Fruit fly (Drosophila melanogaster): ENCODE measurements around the gene yellow-h.
A peak's percentile ranks its signal among the peaks of the same experiment; 100 is the strongest.

The yellow-h gene

dm6 chr4:181639-182038 lies 46.1 kb upstream of the yellow-h start (continued):
- peak; percentile 5 for TF ChIP-seq MESR4 (GFP tag; optimal IDR thresholded peaks at IDR 0.05)
- TF ChIP-seq run (tag; optimal IDR thresholded peaks at IDR 0.05) = no peak
- no peak for TF ChIP-seq CG16813 (GFP tag; IDR thresholded peaks at IDR 0.05; ENCODE audit: partially characterized antibody)
- no peak for TF ChIP-seq da (GFP tag; optimal IDR thresholded peaks at IDR 0.05)
- no peak for TF ChIP-seq CG6272 (GFP tag; IDR thresholded peaks at IDR 0.05)
- no peak for TF ChIP-seq esg (GFP tag; conservative IDR thresholded peaks at IDR 0.05)
- no peak for TF ChIP-seq Lim3 (GFP tag; IDR thresholded peaks at IDR 0.05)
- TF ChIP-seq D (optimal IDR thresholded peaks at IDR 0.05) = no peak
- TF ChIP-seq D (GFP tag; optimal IDR thresholded peaks at IDR 0.05) = no peak
- TF ChIP-seq YL-1 (GFP tag; optimal IDR thresholded peaks at IDR 0.05) = no peak
- no peak for TF ChIP-seq MBD-R2 (GFP tag; IDR thresholded peaks at IDR 0.05)
- no peak for TF ChIP-seq jigr1 (GFP tag; IDR thresholded peaks at IDR 0.05)
- TF ChIP-seq vnd (GFP tag; IDR thresholded peaks at IDR 0.05; ENCODE audit: partially characterized antibody) = no peak
- TF ChIP-seq MTF-1 (GFP tag; optimal IDR thresholded peaks at IDR 0.05; ENCODE audit: borderline replicate concordance) = no peak
- no peak for TF ChIP-seq CG12299 (tag; optimal IDR thresholded peaks at IDR 0.05)
- TF ChIP-seq tna (GFP tag; IDR thresholded peaks at IDR 0.05; ENCODE audit: partially characterized antibody) = no peak
- no peak for TF ChIP-seq Eip74EF (GFP tag; optimal IDR thresholded peaks at IDR 0.05)
- no peak for TF ChIP-seq CG17328 (GFP tag; IDR thresholded peaks at IDR 0.05)
- peak; percentile 88 for TF ChIP-seq CG30020 (tag; optimal IDR thresholded peaks at IDR 0.05)
- no peak for TF ChIP-seq CG8765 (GFP tag; IDR thresholded peaks at IDR 0.05)
- TF ChIP-seq Sin3A (optimal IDR thresholded peaks at IDR 0.05) = no peak
- no peak for TF ChIP-seq mld (GFP tag; IDR thresholded peaks at IDR 0.05; ENCODE audit: partially characterized antibody)
- TF ChIP-seq bab2 (GFP tag; optimal IDR thresholded peaks at IDR 0.05) = no peak
- no peak for TF ChIP-seq Bgb (GFP tag; IDR thresholded peaks at IDR 0.05; ENCODE audit: partially characterized antibody)
- TF ChIP-seq CG2712 (tag; optimal IDR thresholded peaks at IDR 0.05) = no peak
- TF ChIP-seq ken (GFP tag; IDR thresholded peaks at IDR 0.05) = no peak
- peak; percentile 91 for TF ChIP-seq CG2199 (GFP tag; IDR thresholded peaks at IDR 0.05)
- no peak for TF ChIP-seq Usf (GFP tag; optimal IDR thresholded peaks at IDR 0.05)
- no peak for TF ChIP-seq Elba2 (GFP tag; optimal IDR thresholded peaks at IDR 0.05)
- TF ChIP-seq row (GFP tag; IDR thresholded peaks at IDR 0.05) = peak; percentile 38; the same call in 1 of the 3 replicates
- no peak for TF ChIP-seq pan (optimal IDR thresholded peaks at IDR 0.05)
- TF ChIP-seq pan (GFP tag; optimal IDR thresholded peaks at IDR 0.05 in 1 of 2, IDR thresholded peaks at IDR 0.05 in 1 of 2) = no peak
- TF ChIP-seq sug (tag; optimal IDR thresholded peaks at IDR 0.05) = no peak
- TF ChIP-seq CG2120 (GFP tag; optimal IDR thresholded peaks at IDR 0.05) = no peak
- TF ChIP-seq CG2116 (GFP tag; optimal IDR thresholded peaks at IDR 0.05) = no peak

- peak; percentile 79; the same call in 2 of the 3 replicates for TF ChIP-seq CG2199 (GFP tag; IDR thresholded peaks at IDR 0.05)
- no peak for TF ChIP-seq CG6813 (GFP tag; optimal IDR thresholded peaks at IDR 0.05)
- peak; percentile 10 for TF ChIP-seq CG11723 (GFP tag; optimal IDR thresholded peaks at IDR 0.05)
- peak; percentile 28 to 37 for TF ChIP-seq Trl (optimal IDR thresholded peaks at IDR 0.05)
- no peak for TF ChIP-seq Trl (GFP tag; optimal IDR thresholded peaks at IDR 0.05)
These were observed 44.0 kb upstream of the yellow-h start for dm6 chr4:183681-184080.

- peak; percentile 81 for TF ChIP-seq CG30020 (tag; optimal IDR thresholded peaks at IDR 0.05)
- TF ChIP-seq D19A (tag; optimal IDR thresholded peaks at IDR 0.05) = peak; percentile 70
- no peak for TF ChIP-seq CG10209 (GFP tag; optimal IDR thresholded peaks at IDR 0.05)
- peak; percentile 35 for TF ChIP-seq Med (GFP tag)
- TF ChIP-seq CG11093 (GFP tag; IDR thresholded peaks at IDR 0.05) = no peak
- no peak for TF ChIP-seq pita (GFP tag; optimal IDR thresholded peaks at IDR 0.05)
- no peak for TF ChIP-seq gt (GFP tag; IDR thresholded peaks at IDR 0.05)
- no peak for TF ChIP-seq Oli (tag; optimal IDR thresholded peaks at IDR 0.05)
- no peak for TF ChIP-seq gfzf (GFP tag; optimal IDR thresholded peaks at IDR 0.05)
- TF ChIP-seq row (GFP tag; IDR thresholded peaks at IDR 0.05) = peak; percentile 11; the same call in 1 of the 3 replicates
- no peak for TF ChIP-seq CG17359 (tag; optimal IDR thresholded peaks at IDR 0.05)
- TF ChIP-seq Deaf1 (tag; optimal IDR thresholded peaks at IDR 0.05) = no peak
- peak; percentile 2 for TF ChIP-seq CG1603 (tag; optimal IDR thresholded peaks at IDR 0.05)
- no peak for TF ChIP-seq gsb (GFP tag; IDR thresholded peaks at IDR 0.05)
- TF ChIP-seq CG30403 (GFP tag; optimal IDR thresholded peaks at IDR 0.05) = no peak
These were observed 35.2 kb upstream of the yellow-h start for dm6 chr4:192540-192939.

Measured in whole organism, embryonic.